Worm (Caenorhabditis elegans): Measurements from ENCODE around the gene cpr-4.

DNA sequence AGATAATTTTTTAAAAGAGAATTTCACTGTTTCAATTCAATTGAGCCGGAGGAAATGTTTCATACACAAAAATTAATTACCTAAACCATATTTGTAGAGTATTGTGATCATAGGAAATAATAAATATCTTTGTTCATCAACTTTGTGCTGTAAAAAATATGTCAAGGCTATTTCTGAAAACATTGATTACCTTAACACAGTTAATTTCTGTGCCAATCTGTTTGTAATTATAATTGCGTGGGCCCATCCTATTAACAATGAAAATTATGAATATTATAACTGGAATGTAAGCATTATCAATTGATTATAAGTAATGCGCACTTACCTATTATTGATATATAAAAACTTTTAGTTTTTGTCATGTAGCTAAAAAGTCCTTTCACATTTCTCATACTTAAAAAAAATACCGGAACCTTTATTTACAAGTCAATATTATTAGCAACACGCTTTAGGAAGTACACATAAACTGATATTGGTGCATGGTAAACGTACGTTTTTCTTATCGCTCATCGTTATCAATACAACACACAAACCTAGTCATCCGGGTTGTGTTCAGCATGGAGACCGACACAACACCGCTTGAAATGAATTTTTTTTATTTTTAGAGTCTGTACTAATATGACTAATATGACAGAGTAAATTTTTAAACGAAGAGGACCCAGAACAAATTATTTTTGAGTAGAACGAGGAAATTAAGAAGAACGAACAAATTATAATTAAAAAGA lies 38.9 kb upstream of the cpr-4 start, which contains the start of gene fut-2:
- TF ChIP-seq nhr-12 (tag; optimal IDR thresholded peaks at IDR 0.05) (no peak), ztf-11 (tag; optimal IDR thresholded peaks at IDR 0.05) (no peak), skn-1 (tag; optimal IDR thresholded peaks at IDR 0.05) (no peak), egl-27 (tag; optimal IDR thresholded peaks at IDR 0.05) (no peak), unc-62 (GFP tag; optimal IDR thresholded peaks at IDR 0.05) (no peak)

Data from whole organism, L1 larva.